Worm (Caenorhabditis elegans) whole organism, early embryonic: ENCODE data around the gene Y43B11AR.3.

Source experiments
- aly-1 ChIP-seq: sonication (generic microtip); optimal IDR thresholded peaks from 2 replicates; lab custom pipeline; 2016; ENCODE audit warnings: missing genetic modification characterization, missing compliant biosample characterization
- ama-1 ChIP-seq: fragments of 150-350 bp; optimal IDR thresholded peaks from 2 replicates; lab custom pipeline; 2014
- ceh-13 ChIP-seq: fragments of 200-800 bp; sonication (Bioruptor generic); optimal IDR thresholded peaks from 2 replicates; lab custom pipeline; 2018; ENCODE audit warnings: mild to moderate bottlenecking, missing genetic modification characterization, missing compliant biosample characterization
- ceh-36 ChIP-seq: sonication (generic microtip); optimal IDR thresholded peaks from 2 replicates; lab custom pipeline; 2016; ENCODE audit warnings: missing genetic modification characterization, inconsistent platforms, missing compliant biosample characterization
- ets-7 ChIP-seq: sonication (generic microtip); optimal IDR thresholded peaks from 2 replicates; lab custom pipeline; 2016; ENCODE audit warnings: missing genotype, missing genetic modification characterization, missing compliant biosample characterization
- hnd-1 ChIP-seq: sonication (generic microtip); optimal IDR thresholded peaks from 2 replicates; lab custom pipeline; 2016; ENCODE audit warnings: missing genetic modification characterization, missing compliant biosample characterization
- pes-1 ChIP-seq: fragments of 200-800 bp; sonication (Bioruptor generic); IDR thresholded peaks from 2 replicates; pipeline ENCODE4 v1.3.6; 2022; ENCODE audit warnings: missing genetic modification reagents, missing genetic modification characterization, missing compliant biosample characterization
- tra-4 ChIP-seq: sonication (generic microtip); optimal IDR thresholded peaks from 2 replicates; lab custom pipeline; 2017; ENCODE audit warnings: missing genetic modification characterization, missing compliant biosample characterization

DNA sequence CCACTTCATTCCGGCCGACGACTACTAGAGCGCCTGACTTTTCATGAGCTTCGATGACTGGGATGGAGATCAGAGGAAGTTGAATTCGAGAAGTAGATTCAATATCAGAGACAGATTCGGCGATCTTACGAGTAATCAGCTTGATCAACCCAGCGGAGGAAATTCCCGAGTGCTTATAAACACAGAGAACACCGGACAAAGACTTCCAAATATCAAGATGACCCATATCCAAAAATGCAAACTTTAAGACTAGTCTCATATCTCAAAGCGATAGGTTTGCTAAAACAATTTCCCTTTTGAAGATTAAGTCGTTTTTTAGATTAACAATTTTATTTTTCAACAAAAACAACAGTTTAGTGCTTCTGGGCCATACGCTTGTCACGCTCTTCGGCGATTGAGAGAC lies at the start of gene Y43B11AR.3:
- TF ChIP-seq ceh-13 (GFP tag; lab: Kevin White, UChicago) (no peak), aly-1 (no peak), pes-1 (GFP tag; lab: Robert Waterston, UW) (no peak), tra-4 (tag; lab: Kevin White, UChicago) (no peak), ceh-36 (tag; lab: Kevin White, UChicago) (no peak), ama-1 (lab: Kevin White, UChicago) (no peak), ets-7 (tag; lab: Kevin White, UChicago) (no peak), hnd-1 (no peak)
